Worm (Caenorhabditis elegans) whole organism, young adult: Measurements from ENCODE around the gene ncx-3.

ENCODE experiments used
- F33H1.4 ChIP-seq: fragments of 200-800 bp; sonication (Bioruptor generic); IDR thresholded peaks from 2 replicates; pipeline ENCODE4 v1.3.6; 2022; ENCODE audit warnings: missing genetic modification reagents, missing genetic modification characterization, missing compliant biosample characterization
- bed-1 ChIP-seq: fragments of 200-800 bp; sonication (Bioruptor generic); IDR thresholded peaks from 2 replicates; pipeline ENCODE4 v1.3.6; 2022; ENCODE audit warnings: missing genetic modification reagents, missing genetic modification characterization, missing compliant biosample characterization
- ccch-3 ChIP-seq: fragments of 200-800 bp; sonication (Bioruptor generic); optimal IDR thresholded peaks from 2 replicates; lab custom pipeline; 2018; ENCODE audit warnings: mild to moderate bottlenecking, missing genetic modification characterization, missing compliant biosample characterization
- ceh-79 ChIP-seq: sonication (generic microtip); optimal IDR thresholded peaks from 2 replicates; lab custom pipeline; 2017; ENCODE audit warnings: mild to moderate bottlenecking, missing genetic modification characterization, missing compliant biosample characterization
- dox-1 ChIP-seq: fragments of 200-800 bp; sonication (Bioruptor generic); IDR thresholded peaks from 2 replicates; pipeline ENCODE4 v1.3.6; 2022; ENCODE audit warnings: missing genetic modification reagents, missing genetic modification characterization, missing compliant biosample characterization
- him-1 ChIP-seq: sonication (generic microtip); optimal IDR thresholded peaks from 2 replicates; lab custom pipeline; 2016; ENCODE audit warnings: missing genotype, missing genetic modification reagents, missing genetic modification characterization, missing compliant biosample characterization
- lin-26 ChIP-seq: fragments of 200-800 bp; sonication (Bioruptor generic); IDR thresholded peaks from 2 replicates; pipeline ENCODE4 v1.3.6; 2022; ENCODE audit warnings: missing genetic modification reagents, missing genetic modification characterization, missing compliant biosample characterization
- unc-62 ChIP-seq: fragments of 150-350 bp; optimal IDR thresholded peaks from 2 replicates; lab custom pipeline; 2014; ENCODE audit warnings: missing biosample characterization, missing genetic modification reagents, missing genetic modification characterization
- ztf-3 ChIP-seq: fragments of 200-800 bp; sonication (Bioruptor generic); optimal IDR thresholded peaks from 2 replicates; lab custom pipeline; 2018; ENCODE audit warnings: mild to moderate bottlenecking, missing genetic modification characterization, missing compliant biosample characterization

DNA sequence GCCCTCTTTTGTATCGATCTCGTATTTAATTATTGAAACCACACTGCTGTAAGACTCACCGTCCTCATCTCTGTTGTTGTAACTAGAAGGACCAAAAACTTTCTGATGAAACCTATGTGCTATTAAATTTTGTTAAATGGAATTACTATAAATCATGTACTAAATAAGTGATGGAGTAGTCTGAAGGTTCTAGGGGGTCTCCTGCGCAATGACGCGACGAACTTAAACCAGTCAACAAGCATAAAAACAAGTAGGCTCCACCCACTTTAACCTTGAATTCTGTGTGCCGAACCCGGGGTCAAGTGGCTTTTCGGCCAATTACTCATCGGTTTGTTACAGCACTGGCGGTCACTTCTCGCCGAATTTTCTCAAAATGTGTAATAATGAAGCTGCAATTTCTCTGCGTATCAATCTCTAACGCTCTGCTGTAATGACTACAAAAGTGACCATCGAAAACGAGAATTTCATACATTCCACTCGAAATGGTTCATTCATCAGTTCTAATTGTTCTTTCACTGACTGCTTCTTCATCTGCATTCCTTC lies 20.6 kb downstream of the ncx-3 start, which contains the start of gene grl-21:
- TF ChIP-seq unc-62 (no peak), ceh-79 (tag; lab: Kevin White, UChicago) (no peak), F33H1.4 (GFP tag; lab: Robert Waterston, UW) (no peak), lin-26 (GFP tag; lab: Robert Waterston, UW) (peak; percentile 50; the same call in 1 of the 2 replicates), ztf-3 (GFP tag; lab: Kevin White, UChicago) (no peak), bed-1 (GFP tag; lab: Robert Waterston, UW) (no peak), dox-1 (GFP tag; lab: Robert Waterston, UW) (no peak), him-1 (tag; lab: Kevin White, UChicago) (no peak), ccch-3 (GFP tag; lab: Kevin White, UChicago) (no peak)
